Worm (Caenorhabditis elegans): Measurements from ENCODE around the gene sdz-20.

sdz-20 gene

DNA sequence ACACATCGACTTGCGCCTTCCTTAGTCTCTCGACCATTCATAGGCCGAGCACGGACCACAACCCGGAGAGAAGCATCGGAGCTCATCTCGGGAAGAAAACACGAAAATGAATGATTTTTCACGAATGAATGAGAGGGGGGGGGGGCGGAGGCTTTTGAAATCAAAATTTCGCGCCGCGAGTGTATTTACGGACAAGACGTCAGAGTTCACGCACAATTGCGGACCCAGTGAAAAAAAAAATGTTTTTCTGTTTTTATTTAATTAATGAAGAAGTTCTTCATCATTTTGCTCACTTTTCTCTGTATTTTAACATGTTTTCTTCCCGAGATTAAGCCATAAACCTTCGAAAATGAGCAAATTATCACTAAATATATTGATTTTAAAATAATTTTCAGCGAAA lies 26.7 kb upstream of the sdz-20 start, which contains the start of the genes klp-19 and slc-36.1 (continued):
- TF ChIP-seq C34F6.9 (tag; optimal IDR thresholded peaks at IDR 0.05) (peak; percentile 71), sma-3 (GFP tag; optimal IDR thresholded peaks at IDR 0.05) (no peak), crh-2 (tag; optimal IDR thresholded peaks at IDR 0.05) (peak; percentile 19)

DNA sequence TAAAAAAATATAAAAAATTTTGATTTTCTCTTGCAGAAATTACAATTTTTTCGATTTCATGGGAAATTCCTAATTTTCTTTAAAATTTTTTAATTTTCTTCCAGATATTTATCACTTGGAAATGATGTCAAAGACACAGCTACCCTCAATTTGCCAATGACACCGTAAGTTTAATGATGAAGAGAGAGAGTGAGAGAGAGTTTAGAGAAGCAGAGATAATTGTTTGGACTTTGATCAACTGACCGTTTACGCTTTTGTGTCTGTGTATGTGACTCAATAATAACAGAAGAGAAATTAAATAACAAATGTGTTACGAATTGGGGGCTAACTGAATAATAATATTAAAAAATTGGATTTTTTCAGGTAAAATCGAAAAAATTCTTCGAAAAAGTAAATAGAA lies 23.3 kb upstream of the sdz-20 start:
- TF ChIP-seq ztf-1 (GFP tag; conservative IDR thresholded peaks at IDR 0.05) (no peak), crh-2 (tag; optimal IDR thresholded peaks at IDR 0.05) (peak; percentile 48), lsy-2 (tag; optimal IDR thresholded peaks at IDR 0.05) (peak in 1 of 2 experiments; percentile 27), fos-1 (tag; optimal IDR thresholded peaks at IDR 0.05) (peak; percentile 66), C34F6.9 (tag; optimal IDR thresholded peaks at IDR 0.05) (peak; percentile 11), nhr-25 (tag; optimal IDR thresholded peaks at IDR 0.05) (peak; percentile 32), unc-55 (GFP tag; optimal IDR thresholded peaks at IDR 0.05) (no peak), nhr-21 (tag; optimal IDR thresholded peaks at IDR 0.05) (no peak), gmeb-1 (tag; optimal IDR thresholded peaks at IDR 0.05) (peak; percentile 36)

- TF ChIP-seq nhr-129 (tag; optimal IDR thresholded peaks at IDR 0.05) (peak; percentile 14), skn-1 (tag; optimal IDR thresholded peaks at IDR 0.05) (no peak), ztf-4 (tag; optimal IDR thresholded peaks at IDR 0.05) (no peak), unc-62 (GFP tag; optimal IDR thresholded peaks at IDR 0.05) (no peak), fos-1 (tag; optimal IDR thresholded peaks at IDR 0.05) (no peak), lin-11 (tag; optimal IDR thresholded peaks at IDR 0.05) (no peak), lin-39 (tag; optimal IDR thresholded peaks at IDR 0.05) (no peak), crh-2 (tag; optimal IDR thresholded peaks at IDR 0.05) (peak; percentile 27), ceh-16 (tag; optimal IDR thresholded peaks at IDR 0.05) (no peak), nhr-11 (tag; optimal IDR thresholded peaks at IDR 0.05) (no peak), sem-4 (tag; optimal IDR thresholded peaks at IDR 0.05) (no peak), unc-55 (GFP tag; optimal IDR thresholded peaks at IDR 0.05) (peak; percentile 74), gmeb-1 (tag; optimal IDR thresholded peaks at IDR 0.05) (peak; percentile 8), peb-1 (tag; optimal IDR thresholded peaks at IDR 0.05) (no peak), nhr-10 (tag; optimal IDR thresholded peaks at IDR 0.05) (no peak), unc-39 (tag; optimal IDR thresholded peaks at IDR 0.05) (no peak), blmp-1 (tag; optimal IDR thresholded peaks at IDR 0.05; ENCODE audit: insufficient read depth) (no peak), sma-9 (GFP tag; optimal IDR thresholded peaks at IDR 0.05) (no peak), sma-9 (tag; optimal IDR thresholded peaks at IDR 0.05) (no peak), aly-2 (tag; optimal IDR thresholded peaks at IDR 0.05) (no peak), elt-1 (tag; optimal IDR thresholded peaks at IDR 0.05) (no peak), ztf-1 (GFP tag; conservative IDR thresholded peaks at IDR 0.05) (no peak), nhr-23 (tag; optimal IDR thresholded peaks at IDR 0.05) (no peak), nhr-77 (tag; optimal IDR thresholded peaks at IDR 0.05) (no peak), nhr-25 (tag; optimal IDR thresholded peaks at IDR 0.05) (no peak), lin-13 (GFP tag; optimal IDR thresholded peaks at IDR 0.05) (no peak), zag-1 (tag; optimal IDR thresholded peaks at IDR 0.05) (no peak), F13H6.1 (tag; optimal IDR thresholded peaks at IDR 0.05) (no peak), Y55F3AM.14 (GFP tag; optimal IDR thresholded peaks at IDR 0.05) (no peak), mbf-1 (tag; optimal IDR thresholded peaks at IDR 0.05) (no peak), nhr-21 (tag; optimal IDR thresholded peaks at IDR 0.05) (no peak), ZK546.5 (tag; optimal IDR thresholded peaks at IDR 0.05) (no peak), alr-1 (tag; optimal IDR thresholded peaks at IDR 0.05) (no peak), dmd-4 (tag; optimal IDR thresholded peaks at IDR 0.05) (no peak), nhr-6 (tag; optimal IDR thresholded peaks at IDR 0.05) (no peak), mdl-1 (tag; optimal IDR thresholded peaks at IDR 0.05) (no peak), elt-3 (tag; optimal IDR thresholded peaks at IDR 0.05) (no peak), nhr-237 (tag; optimal IDR thresholded peaks at IDR 0.05) (no peak), lsy-2 (tag; optimal IDR thresholded peaks at IDR 0.05) (peak in 1 of 2 experiments; percentile 60), ceh-82 (tag; optimal IDR thresholded peaks at IDR 0.05) (no peak), C34F6.9 (tag; optimal IDR thresholded peaks at IDR 0.05) (peak; percentile 64), ztf-11 (tag; optimal IDR thresholded peaks at IDR 0.05) (no peak)
These were observed 20.1 kb upstream of the sdz-20 start, which contains the start of gene Y43F4B.10 for ce11 chrIII:13313788-13314187. TSS of gene Y43F4B.10 (plus strand) at chrIII:13314068.

Measured in whole organism, L2 larva.